Fruit fly (Drosophila melanogaster) whole organism, adult: ENCODE results near the gene CG7059.
A peak's percentile ranks its signal among the peaks of the same experiment; 100 is the strongest.

Experiments used
- CG11617 ChIP-seq: fragments of 200-800 bp; sonication (Bioruptor generic); optimal IDR thresholded peaks from 2 replicates; lab custom pipeline; 2017; ENCODE audit warnings: mild to moderate bottlenecking, missing biosample characterization, missing genetic modification reagents, missing genetic modification characterization
- CG12768 ChIP-seq: fragments of 200-800 bp; sonication (Bioruptor generic); optimal IDR thresholded peaks from 2 replicates; lab custom pipeline; 2017; ENCODE audit warnings: missing biosample characterization, missing genetic modification characterization, mild to moderate bottlenecking, moderate library complexity, missing genetic modification reagents
- CG14711 ChIP-seq: fragments of 200-800 bp; sonication (Bioruptor generic); optimal IDR thresholded peaks from 2 replicates; lab custom pipeline; 2018; ENCODE audit warnings: missing biosample characterization, mild to moderate bottlenecking, missing genetic modification characterization, moderate library complexity
- CG1620 ChIP-seq: fragments of 200-800 bp; sonication (Bioruptor generic); optimal IDR thresholded peaks from 2 replicates; lab custom pipeline; 2016; ENCODE audit warnings: missing biosample characterization, missing genetic modification characterization
- CG33017 ChIP-seq: fragments of 200-800 bp; sonication (Bioruptor generic); optimal IDR thresholded peaks from 2 replicates; lab custom pipeline; 2018; ENCODE audit warnings: missing biosample characterization, mild to moderate bottlenecking, missing genetic modification characterization, moderate library complexity
- CG5204 ChIP-seq: fragments of 200-800 bp; sonication (Bioruptor generic); optimal IDR thresholded peaks from 2 replicates; lab custom pipeline; 2016; ENCODE audit warnings: missing biosample characterization, missing genetic modification characterization
- CG7045 ChIP-seq: fragments of 200-800 bp; sonication (Bioruptor generic); optimal IDR thresholded peaks from 2 replicates; lab custom pipeline; 2017; ENCODE audit warnings: missing biosample characterization, mild to moderate bottlenecking, missing genetic modification characterization
- CG7101 ChIP-seq: fragments of 200-800 bp; sonication (Bioruptor generic); optimal IDR thresholded peaks from 2 replicates; lab custom pipeline; 2018; ENCODE audit warnings: missing biosample characterization, mild to moderate bottlenecking, missing genetic modification characterization, moderate library complexity
- Clk ChIP-seq: fragments of 200-800 bp; sonication (Bioruptor generic); optimal IDR thresholded peaks from 2 replicates; lab custom pipeline; 2017; ENCODE audit warnings: missing biosample characterization, missing genetic modification characterization
- Crg-1 ChIP-seq: fragments of 200-800 bp; sonication (Bioruptor generic); optimal IDR thresholded peaks from 2 replicates; lab custom pipeline; 2016; ENCODE audit warnings: missing biosample characterization, missing genetic modification characterization
- Hr96 ChIP-seq: fragments of 200-800 bp; sonication (Bioruptor generic); optimal IDR thresholded peaks from 2 replicates; lab custom pipeline; 2016; ENCODE audit warnings: missing biosample characterization, missing genetic modification characterization
- Mnt ChIP-seq: fragments of 200-800 bp; sonication (Bioruptor generic); optimal IDR thresholded peaks from 2 replicates; lab custom pipeline; 2016; ENCODE audit warnings: missing biosample characterization, mild to moderate bottlenecking, missing genetic modification characterization
- bab1 ChIP-seq: fragments of 200-800 bp; sonication (Bioruptor generic); optimal IDR thresholded peaks from 3 replicates; lab custom pipeline; 2019; ENCODE audit warnings: missing biosample characterization, mild to moderate bottlenecking, missing genetic modification characterization, moderate library complexity
- cic ChIP-seq: fragments of 200-800 bp; sonication (Bioruptor generic); optimal IDR thresholded peaks from 2 replicates; lab custom pipeline; 2017; ENCODE audit warnings: missing biosample characterization, mild to moderate bottlenecking, missing genetic modification characterization, moderate library complexity
- cnc ChIP-seq, 2 experiments: fragments of >200 bp; optimal IDR thresholded peaks; 2 replicates each; lab custom pipeline; 2017
- kay ChIP-seq: fragments of 200-800 bp; sonication (Bioruptor generic); peaks from one replicate; lab custom pipeline; 2016; ENCODE audit warnings: missing biosample characterization, missing genetic modification characterization, borderline replicate concordance
- ovo ChIP-seq: fragments of 200-800 bp; sonication (Bioruptor generic); optimal IDR thresholded peaks from 2 replicates; lab custom pipeline; 2016; ENCODE audit warnings: missing biosample characterization, missing genetic modification characterization
- pad ChIP-seq: fragments of 200-800 bp; sonication (Bioruptor generic); optimal IDR thresholded peaks from 3 replicates; lab custom pipeline; 2017; ENCODE audit warnings: missing biosample characterization, missing genetic modification characterization, mild to moderate bottlenecking, moderate library complexity, missing genetic modification reagents
- tj ChIP-seq: fragments of 200-800 bp; sonication (Bioruptor generic); optimal IDR thresholded peaks from 3 replicates; lab custom pipeline; 2017; ENCODE audit warnings: missing biosample characterization, mild to moderate bottlenecking, missing genetic modification characterization, moderate library complexity
- toe ChIP-seq: fragments of 200-800 bp; sonication (Bioruptor generic); optimal IDR thresholded peaks from 2 replicates; lab custom pipeline; 2016; ENCODE audit warnings: missing biosample characterization, missing genetic modification characterization

Gene CG7059

DNA sequence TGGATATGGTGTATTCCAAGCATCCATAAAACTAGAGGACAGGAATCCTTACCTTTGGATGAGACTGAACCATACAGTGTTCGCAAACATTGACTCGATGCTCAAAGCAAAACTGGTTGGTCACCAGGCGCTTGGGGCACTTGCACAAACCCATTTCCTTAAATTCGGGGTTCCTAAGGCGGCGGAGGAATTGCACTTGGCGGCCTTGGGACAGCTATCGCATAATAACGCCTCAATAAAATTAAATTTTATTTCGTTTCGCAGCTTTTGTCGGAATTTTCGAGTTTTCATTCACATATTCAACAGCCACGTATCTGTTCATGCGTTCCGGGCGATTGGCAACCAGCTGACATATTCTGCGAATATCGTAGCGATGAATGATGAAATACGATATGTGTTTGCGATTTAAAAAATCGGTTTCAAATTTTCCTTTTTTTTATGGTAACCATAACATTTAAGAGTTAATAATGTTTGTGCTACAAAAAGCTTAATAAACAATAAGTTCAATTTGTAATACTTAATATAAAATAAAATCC lies 23.9 kb upstream of the CG7059 start, which contains the start of gene CG5382:
Gene CG5382, minus strand, starts transcription at position 324 of the 536 bp plus-strand sequence.
- TF ChIP-seq bab1 (GFP tag; lab: Kevin White, UChicago) (peak; percentile 72), Crg-1 (no peak)

DNA sequence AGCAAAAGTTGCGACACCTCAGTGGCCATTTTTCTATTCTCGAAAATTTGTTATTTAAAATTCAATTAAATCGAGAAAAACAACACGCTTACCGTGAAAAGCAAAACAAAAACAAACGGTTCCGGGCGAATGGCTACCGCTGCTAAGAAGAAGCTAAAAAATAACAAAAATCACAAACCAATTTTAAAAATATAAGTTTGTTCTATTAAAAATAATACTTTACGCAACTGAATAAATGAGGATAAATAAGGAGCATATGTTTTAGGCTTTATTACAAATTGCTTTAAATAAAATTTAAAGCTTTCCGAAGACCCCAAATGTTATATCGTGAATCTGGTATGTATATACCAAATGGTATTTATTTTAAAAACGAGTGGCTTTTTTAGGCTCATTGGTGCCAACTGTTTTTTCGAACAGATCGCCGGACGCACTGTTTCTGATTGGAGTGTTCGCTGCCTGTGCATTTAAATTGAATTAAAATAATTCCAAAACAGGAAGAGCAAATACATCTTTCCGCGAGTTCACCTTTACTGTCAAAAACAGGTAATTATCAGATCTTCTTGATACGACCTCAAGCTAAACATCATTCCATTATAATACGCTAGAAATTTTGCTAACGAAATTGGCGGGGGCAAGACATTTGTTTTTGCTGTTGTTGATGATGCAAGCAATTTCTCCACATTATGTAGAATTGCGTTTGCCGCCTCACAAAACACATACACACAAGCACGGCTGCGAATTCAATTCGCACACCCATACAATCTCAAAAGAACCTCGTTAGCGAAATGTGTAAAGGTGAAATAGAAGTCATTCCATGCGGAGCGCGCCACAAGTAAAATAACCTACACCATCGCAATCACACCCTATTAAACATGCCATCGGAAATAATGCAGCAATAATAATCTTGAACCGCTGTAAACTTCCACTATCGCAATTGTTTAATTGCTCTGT lies 22.2 kb upstream of the CG7059 start, which contains the start of the genes Polr3F and PyK:
Gene Polr3F, minus strand, starts transcription at position 248 of the 951 bp plus-strand sequence.
Gene PyK, plus strand, starts transcription at position 411 of the 951 bp plus-strand sequence.
- TF ChIP-seq CG14711 (peak; percentile 52), CG11617 (GFP tag; lab: Kevin White, UChicago) (peak; percentile 35), cic (no peak), CG5204 (GFP tag; lab: Kevin White, UChicago) (no peak), Crg-1 (no peak), ovo (GFP tag; lab: Kevin White, UChicago) (peak; percentile 25), toe (GFP tag; lab: Kevin White, UChicago) (peak; percentile 25), Mnt (GFP tag; lab: Kevin White, UChicago) (peak; percentile 34), tj (peak; percentile 95), CG7101 (tag; lab: Kevin White, UChicago) (peak; percentile 48), Hr96 (GFP tag; lab: Kevin White, UChicago) (peak; percentile 32), CG12768 (GFP tag; lab: Kevin White, UChicago) (peak; percentile 37), pad (peak; percentile 16), cnc (optimal IDR thresholded peaks at IDR 0.05; lab: Kevin White, UChicago) (no peak), CG1620 (GFP tag; lab: Kevin White, UChicago) (peak; percentile 39)

DNA sequence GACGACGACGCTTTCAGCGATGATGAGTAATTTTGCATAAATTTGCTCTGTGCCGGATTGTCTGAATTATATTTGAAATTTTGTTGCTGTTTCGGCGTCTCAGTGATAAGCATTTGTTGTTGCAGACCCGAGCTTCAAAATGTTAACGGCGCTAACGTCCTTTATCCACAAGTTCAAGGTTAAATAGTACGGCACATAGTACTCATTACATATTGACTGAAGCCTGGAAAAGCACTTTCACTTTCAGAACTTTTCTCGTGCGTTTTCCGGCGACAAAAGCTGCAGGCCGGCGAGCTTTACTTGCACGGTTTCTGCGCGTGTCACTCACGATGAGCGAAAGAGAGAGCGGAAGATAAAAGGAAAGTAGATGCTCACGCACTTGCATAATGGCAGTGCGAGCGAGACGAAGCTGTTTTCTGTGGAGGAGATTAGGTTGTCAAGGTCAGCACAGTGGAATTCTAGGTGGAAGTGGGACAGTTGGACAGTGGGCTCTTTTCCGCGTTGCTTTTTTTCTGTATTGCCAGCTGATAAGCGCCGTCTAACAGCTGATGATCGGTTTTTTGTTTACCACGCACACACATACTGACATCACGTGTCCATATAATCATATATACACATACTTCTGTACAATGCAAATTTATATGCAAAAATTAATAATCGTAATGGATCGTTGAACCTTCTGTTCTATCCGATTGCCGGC lies 21.4 kb upstream of the CG7059 start:
- TF ChIP-seq bab1 (GFP tag; lab: Kevin White, UChicago) (no peak), Hr96 (GFP tag; lab: Kevin White, UChicago) (no peak), Crg-1 (no peak), pad (no peak), CG7045 (peak; percentile 24), CG7101 (tag; lab: Kevin White, UChicago) (no peak), CG5204 (GFP tag; lab: Kevin White, UChicago) (no peak), ovo (GFP tag; lab: Kevin White, UChicago) (no peak), CG33017 (peak; percentile 26), CG11617 (GFP tag; lab: Kevin White, UChicago) (peak; percentile 22), CG1620 (GFP tag; lab: Kevin White, UChicago) (no peak), kay (GFP tag; lab: Kevin White, UChicago) (peak; percentile 60), Clk (GFP tag; lab: Kevin White, UChicago) (no peak), Mnt (GFP tag; lab: Kevin White, UChicago) (no peak), toe (GFP tag; lab: Kevin White, UChicago) (no peak), CG14711 (no peak), cnc (optimal IDR thresholded peaks at IDR 0.05; lab: Kevin White, UChicago) (no peak), cic (peak; percentile 83), CG12768 (GFP tag; lab: Kevin White, UChicago) (no peak), tj (no peak)

DNA sequence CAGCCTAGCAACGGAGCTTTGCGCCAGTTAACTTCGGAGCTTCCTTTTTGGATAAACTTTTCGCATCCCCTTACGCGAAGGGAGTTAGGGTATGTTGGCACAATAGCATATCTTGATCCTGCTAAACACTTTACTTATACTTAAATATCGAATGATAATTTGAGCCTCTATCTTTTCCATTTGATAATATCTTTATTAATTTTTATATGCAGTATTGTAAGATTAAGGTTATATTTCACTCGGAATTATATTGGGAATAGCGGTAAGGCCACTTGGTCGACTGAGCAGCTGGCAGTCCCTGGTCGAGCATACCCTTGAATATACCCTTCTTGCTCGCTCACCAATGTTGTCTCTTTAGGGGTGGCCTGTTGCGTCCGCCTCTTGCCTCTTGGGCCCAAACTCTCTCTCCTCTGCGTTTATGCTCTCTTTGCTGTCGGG lies 20.8 kb upstream of the CG7059 start:
- TF ChIP-seq CG11617 (GFP tag; lab: Kevin White, UChicago) (peak; percentile 19), kay (GFP tag; lab: Kevin White, UChicago) (peak; percentile 79), Mnt (GFP tag; lab: Kevin White, UChicago) (no peak), CG14711 (no peak), CG7101 (tag; lab: Kevin White, UChicago) (peak; percentile 52), CG33017 (peak; percentile 30), cnc (optimal IDR thresholded peaks at IDR 0.05; lab: Kevin White, UChicago) (no peak), pad (no peak), CG5204 (GFP tag; lab: Kevin White, UChicago) (no peak), Hr96 (GFP tag; lab: Kevin White, UChicago) (peak; percentile 72), Crg-1 (no peak), CG7045 (peak; percentile 53), tj (no peak), bab1 (GFP tag; lab: Kevin White, UChicago) (peak; percentile 2), toe (GFP tag; lab: Kevin White, UChicago) (no peak), CG1620 (GFP tag; lab: Kevin White, UChicago) (no peak), ovo (GFP tag; lab: Kevin White, UChicago) (no peak)

DNA sequence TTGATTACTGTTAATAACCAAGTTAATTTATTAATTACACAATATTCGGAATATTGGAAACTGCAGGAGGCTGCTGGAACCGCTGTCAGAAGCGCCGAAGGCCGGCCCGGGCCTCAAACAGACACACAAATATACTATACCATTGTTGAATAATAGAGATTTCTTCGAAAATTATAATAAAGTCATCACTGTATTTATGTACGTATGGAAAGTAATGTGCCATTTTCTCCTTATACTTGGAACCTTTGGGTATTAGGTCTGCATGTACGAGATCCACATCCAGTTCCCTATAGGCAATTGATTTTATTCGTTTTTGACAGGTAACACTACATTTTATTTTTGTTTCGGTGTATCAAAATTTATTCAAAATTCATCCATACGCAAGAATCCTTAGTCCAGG lies 17.0 kb upstream of the CG7059 start, which contains the start of gene CG7069:
Gene CG7069, plus strand, starts transcription at position 301 of the 400 bp plus-strand sequence.
- TF ChIP-seq bab1 (GFP tag; lab: Kevin White, UChicago), result no peak
- no peak for TF ChIP-seq Hr96 (GFP tag; lab: Kevin White, UChicago)
- no peak for TF ChIP-seq Clk (GFP tag; lab: Kevin White, UChicago)
- no peak for TF ChIP-seq CG11617 (GFP tag; lab: Kevin White, UChicago)
- no peak for TF ChIP-seq toe (GFP tag; lab: Kevin White, UChicago)
- no peak for TF ChIP-seq CG33017
- TF ChIP-seq tj, result no peak
- TF ChIP-seq CG1620 (GFP tag; lab: Kevin White, UChicago), result no peak
- TF ChIP-seq CG5204 (GFP tag; lab: Kevin White, UChicago), result no peak
- TF ChIP-seq cic, result no peak
- no peak for TF ChIP-seq CG7045
- no peak for TF ChIP-seq CG12768 (GFP tag; lab: Kevin White, UChicago)
